Worm (Caenorhabditis elegans) whole organism, L3 larva: ENCODE data around the gene B0554.5.

Experiments used
- nhr-12 ChIP-seq: fragments of 150-350 bp; optimal IDR thresholded peaks from 2 replicates; lab custom pipeline; 2014; ENCODE audit warnings: missing biosample characterization, missing genetic modification characterization
- sea-2 ChIP-seq: fragments of 150-350 bp; sonication (generic microtip); optimal IDR thresholded peaks from 4 replicates; lab custom pipeline; 2014; ENCODE audit warnings: missing biosample characterization, missing genetic modification reagents, missing genetic modification characterization

DNA sequence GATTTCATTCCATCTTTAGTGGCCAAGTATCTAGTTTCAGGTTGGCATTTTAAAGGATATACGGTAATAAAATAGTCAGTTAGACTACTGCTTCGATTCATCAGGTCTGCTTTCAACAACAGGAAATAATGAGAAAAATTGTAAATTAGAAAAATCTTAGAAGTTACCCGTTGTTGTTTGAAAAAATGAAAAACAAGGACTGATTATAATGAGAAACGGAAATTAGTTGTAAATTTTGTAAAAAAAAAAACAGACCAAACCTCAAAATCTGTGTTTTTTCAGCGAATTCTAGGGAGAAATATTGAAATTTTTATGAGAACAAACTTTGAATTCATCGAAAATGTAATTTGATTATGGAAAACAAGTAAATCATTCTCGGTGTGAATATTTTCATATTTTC is 21.2 kb upstream of the B0554.5 start, which contains the start of gene srh-62:
- TF ChIP-seq sea-2 (GFP tag; lab: Kevin White, UChicago) (no peak), nhr-12 (tag; lab: Kevin White, UChicago) (no peak)
